Worm (Caenorhabditis elegans) whole organism, L1 larva: ENCODE data around the gene srh-39.

Experiments used
- C04F5.9 ChIP-seq: sonication (generic microtip); optimal IDR thresholded peaks from 2 replicates; lab custom pipeline; 2016; ENCODE audit warnings: missing genetic modification characterization, missing compliant biosample characterization
- C16A3.4 ChIP-seq: fragments of 150-350 bp; optimal IDR thresholded peaks from 2 replicates; lab custom pipeline; 2014; ENCODE audit warnings: missing biosample characterization, missing genetic modification characterization
- C34B4.2 ChIP-seq: sonication (generic microtip); optimal IDR thresholded peaks from 2 replicates; lab custom pipeline; 2017; ENCODE audit warnings: mild to moderate bottlenecking, missing genetic modification characterization, missing compliant biosample characterization
- Y116A8C.19 ChIP-seq: sonication (generic microtip); optimal IDR thresholded peaks from 2 replicates; lab custom pipeline; 2016; ENCODE audit warnings: missing compliant biosample characterization, missing genetic modification characterization, borderline replicate concordance
- aha-1 ChIP-seq: fragments of 150-350 bp; optimal IDR thresholded peaks from 2 replicates; lab custom pipeline; 2014; ENCODE audit warnings: missing biosample characterization, missing genetic modification characterization
- ama-1 ChIP-seq: fragments of 150-350 bp; optimal IDR thresholded peaks from 2 replicates; lab custom pipeline; 2014
- blmp-1 ChIP-seq: fragments of 150-350 bp; optimal IDR thresholded peaks from 2 replicates; lab custom pipeline; 2014; ENCODE audit warnings: missing biosample characterization, missing genetic modification characterization
- ceh-63 ChIP-seq: fragments of 200-800 bp; sonication (Bioruptor generic); optimal IDR thresholded peaks from 2 replicates; lab custom pipeline; 2018; ENCODE audit warnings: mild to moderate bottlenecking, missing genetic modification characterization, missing compliant biosample characterization
- ceh-8 ChIP-seq: fragments of 200-800 bp; sonication (Bioruptor generic); optimal IDR thresholded peaks from 2 replicates; lab custom pipeline; 2018; ENCODE audit warnings: mild to moderate bottlenecking, missing genetic modification characterization, moderate library complexity, missing compliant biosample characterization
- ceh-82 ChIP-seq, 3 experiments: fragments of 150-350 bp in 1 of 3; sonication (generic microtip) in 2 of 3; optimal IDR thresholded peaks; 2 replicates each; lab custom pipeline; 2014 to 2017; ENCODE audit warnings: missing biosample characterization in 3 of 3, missing genetic modification characterization in 3 of 3
- ces-1 ChIP-seq: fragments of 150-350 bp; optimal IDR thresholded peaks from 2 replicates; lab custom pipeline; 2014; ENCODE audit warnings: missing biosample characterization, missing genetic modification reagents, missing genetic modification characterization
- dpl-1 ChIP-seq, 3 experiments: fragments of 150-350 bp in 2 of 3; sonication (generic microtip) in 1 of 3; optimal IDR thresholded peaks; 2 replicates each; lab custom pipeline; 2014 to 2017; ENCODE audit warnings: missing biosample characterization in 3 of 3, missing genetic modification characterization in 3 of 3, missing genetic modification reagents in 3 of 3
- efl-3 ChIP-seq: fragments of 200-800 bp; sonication (Bioruptor generic); optimal IDR thresholded peaks from 2 replicates; lab custom pipeline; 2018; ENCODE audit warnings: mild to moderate bottlenecking, missing genetic modification characterization, missing compliant biosample characterization
- fkh-10 ChIP-seq: sonication (generic microtip); optimal IDR thresholded peaks from 2 replicates; lab custom pipeline; 2017; ENCODE audit warnings: missing biosample characterization, missing genetic modification reagents, missing genetic modification characterization
- fkh-8 ChIP-seq: sonication (generic microtip); optimal IDR thresholded peaks from 2 replicates; lab custom pipeline; 2016; ENCODE audit warnings: mild to moderate bottlenecking, missing genetic modification characterization, missing compliant biosample characterization
- fos-1 ChIP-seq: fragments of 150-350 bp; optimal IDR thresholded peaks from 2 replicates; lab custom pipeline; 2014; ENCODE audit warnings: missing biosample characterization, missing genetic modification characterization
- hlh-17 ChIP-seq: fragments of 200-800 bp; sonication (Bioruptor generic); optimal IDR thresholded peaks from 2 replicates; lab custom pipeline; 2018; ENCODE audit warnings: missing genetic modification characterization, mild to moderate bottlenecking, missing compliant biosample characterization, moderate library complexity, borderline replicate concordance
- hlh-4 ChIP-seq: sonication (generic microtip); optimal IDR thresholded peaks from 2 replicates; lab custom pipeline; 2016; ENCODE audit warnings: mild to moderate bottlenecking, missing genetic modification characterization, missing compliant biosample characterization
- hpl-2 ChIP-seq: fragments of 150-350 bp; optimal IDR thresholded peaks from 2 replicates; lab custom pipeline; 2014; ENCODE audit warnings: missing biosample characterization, missing genetic modification reagents, missing genetic modification characterization
- irx-1 ChIP-seq: sonication (generic microtip); optimal IDR thresholded peaks from 2 replicates; lab custom pipeline; 2016; ENCODE audit warnings: missing genetic modification characterization, missing compliant biosample characterization
- isw-1 ChIP-seq: fragments of 200-800 bp; sonication (Bioruptor generic); IDR thresholded peaks from 2 replicates; pipeline ENCODE4 v1.3.6; 2022; ENCODE audit warnings: missing genetic modification characterization, missing compliant biosample characterization
- jun-1 ChIP-seq: fragments of 150-350 bp; optimal IDR thresholded peaks from 2 replicates; lab custom pipeline; 2014; ENCODE audit warnings: missing biosample characterization, missing genetic modification reagents, missing genetic modification characterization
- lin-14 ChIP-seq: fragments of 200-800 bp; sonication (Bioruptor generic); optimal IDR thresholded peaks from 2 replicates; lab custom pipeline; 2018; ENCODE audit warnings: mild to moderate bottlenecking, missing genetic modification characterization, moderate library complexity, missing compliant biosample characterization
- lin-15B ChIP-seq: fragments of 150-350 bp; sonication (generic microtip); optimal IDR thresholded peaks from 3 replicates; lab custom pipeline; 2014; ENCODE audit warnings: missing biosample characterization, missing genetic modification characterization
- lsy-2 ChIP-seq, 2 experiments: fragments of 150-350 bp; optimal IDR thresholded peaks; 2 replicates each; lab custom pipeline; 2014; ENCODE audit warnings: missing biosample characterization in 2 of 2, missing genetic modification characterization in 2 of 2
- mab-9 ChIP-seq: fragments of 200-800 bp; sonication (Bioruptor generic); IDR thresholded peaks from 2 replicates; pipeline ENCODE4 v1.3.6; 2022; ENCODE audit warnings: missing genetic modification reagents, missing genetic modification characterization, missing compliant biosample characterization
- nhr-11 ChIP-seq: fragments of 150-350 bp; optimal IDR thresholded peaks from 2 replicates; lab custom pipeline; 2014; ENCODE audit warnings: missing biosample characterization, missing genetic modification characterization
- nhr-12 ChIP-seq: sonication (generic microtip); optimal IDR thresholded peaks from 2 replicates; lab custom pipeline; 2017; ENCODE audit warnings: missing biosample characterization, missing genetic modification characterization
- nhr-19 ChIP-seq: fragments of 200-800 bp; sonication (Bioruptor generic); conservative IDR thresholded peaks from 2 replicates; pipeline ENCODE4 v1.3.6; 2022; ENCODE audit warnings: missing genetic modification characterization, missing compliant biosample characterization
- nhr-20 ChIP-seq: sonication (generic microtip); optimal IDR thresholded peaks from 2 replicates; lab custom pipeline; 2016; ENCODE audit warnings: mild to moderate bottlenecking, missing genetic modification characterization, missing compliant biosample characterization
- nhr-28 ChIP-seq: fragments of 150-350 bp; optimal IDR thresholded peaks from 2 replicates; lab custom pipeline; 2014; ENCODE audit warnings: missing biosample characterization, missing genetic modification characterization
- nhr-47 ChIP-seq: sonication (generic microtip); optimal IDR thresholded peaks from 2 replicates; lab custom pipeline; 2016; ENCODE audit warnings: mild to moderate bottlenecking, missing genetic modification characterization, moderate library complexity, missing compliant biosample characterization
- nhr-71 ChIP-seq: sonication (generic microtip); optimal IDR thresholded peaks from 2 replicates; lab custom pipeline; 2016; ENCODE audit warnings: mild to moderate bottlenecking, missing genetic modification characterization, moderate library complexity, missing compliant biosample characterization
- nhr-77 ChIP-seq: fragments of 150-350 bp; optimal IDR thresholded peaks from 2 replicates; lab custom pipeline; 2014; ENCODE audit warnings: missing biosample characterization, missing genetic modification characterization
- nhr-90 ChIP-seq: sonication (generic microtip); optimal IDR thresholded peaks from 2 replicates; lab custom pipeline; 2016; ENCODE audit warnings: mild to moderate bottlenecking, missing genetic modification characterization, missing compliant biosample characterization; ENCODE audit not compliant: poor library complexity
- pqm-1 ChIP-seq: sonication (generic microtip); optimal IDR thresholded peaks from 3 replicates; lab custom pipeline; 2017; ENCODE audit warnings: missing biosample characterization, missing genetic modification characterization
- rnt-1 ChIP-seq: sonication (generic microtip); optimal IDR thresholded peaks from 2 replicates; lab custom pipeline; 2016; ENCODE audit warnings: mild to moderate bottlenecking, missing genetic modification characterization, moderate library complexity, missing compliant biosample characterization
- skn-1 ChIP-seq: fragments of 150-350 bp; optimal IDR thresholded peaks from 2 replicates; lab custom pipeline; 2014; ENCODE audit warnings: missing biosample characterization, missing genetic modification characterization
- sptf-1 ChIP-seq: fragments of 150-350 bp; optimal IDR thresholded peaks from 2 replicates; lab custom pipeline; 2014; ENCODE audit warnings: missing biosample characterization, missing genetic modification characterization
- sup-37 ChIP-seq: fragments of 200-800 bp; sonication (Bioruptor generic); optimal IDR thresholded peaks from 2 replicates; lab custom pipeline; 2018; ENCODE audit warnings: mild to moderate bottlenecking, missing genetic modification characterization, missing compliant biosample characterization
- swsn-7 ChIP-seq: sonication (generic microtip); optimal IDR thresholded peaks from 2 replicates; lab custom pipeline; 2016; ENCODE audit warnings: missing genetic modification characterization, missing compliant biosample characterization
- tbx-2 ChIP-seq: sonication (generic microtip); optimal IDR thresholded peaks from 2 replicates; lab custom pipeline; 2016; ENCODE audit warnings: missing genetic modification characterization, missing compliant biosample characterization
- tlp-1 ChIP-seq: fragments of 150-350 bp; optimal IDR thresholded peaks from 2 replicates; lab custom pipeline; 2014; ENCODE audit warnings: missing biosample characterization, missing genetic modification characterization
- unc-130 ChIP-seq: fragments of 150-350 bp; optimal IDR thresholded peaks from 2 replicates; lab custom pipeline; 2017; ENCODE audit warnings: missing biosample characterization, missing genetic modification characterization, inconsistent platforms
- unc-30 ChIP-seq: sonication (generic microtip); optimal IDR thresholded peaks from 2 replicates; lab custom pipeline; 2017; ENCODE audit warnings: missing biosample characterization, missing genetic modification characterization
- unc-62 ChIP-seq: fragments of 150-350 bp; optimal IDR thresholded peaks from 2 replicates; lab custom pipeline; 2014; ENCODE audit warnings: missing biosample characterization, missing genetic modification reagents, missing genetic modification characterization
- unc-86 ChIP-seq: sonication (generic microtip); optimal IDR thresholded peaks from 2 replicates; lab custom pipeline; 2016; ENCODE audit warnings: missing genetic modification characterization, missing compliant biosample characterization
- unc-98 ChIP-seq: fragments of 200-800 bp; sonication (Bioruptor generic); IDR thresholded peaks from 2 replicates; pipeline ENCODE4 v1.3.6; 2022; ENCODE audit warnings: missing genetic modification characterization, missing compliant biosample characterization
- vab-15 ChIP-seq: sonication (generic microtip); optimal IDR thresholded peaks from 2 replicates; lab custom pipeline; 2017; ENCODE audit warnings: missing genotype, mild to moderate bottlenecking, missing genetic modification characterization, missing compliant biosample characterization
- xbp-1 ChIP-seq: sonication (generic microtip); optimal IDR thresholded peaks from 2 replicates; lab custom pipeline; 2016; ENCODE audit warnings: missing genetic modification characterization, missing compliant biosample characterization
- zag-1 ChIP-seq: fragments of 150-350 bp; optimal IDR thresholded peaks from 2 replicates; lab custom pipeline; 2014; ENCODE audit warnings: missing biosample characterization, missing genetic modification characterization
- zip-4 ChIP-seq: fragments of 200-800 bp; sonication (Bioruptor generic); optimal IDR thresholded peaks from 2 replicates; lab custom pipeline; 2018; ENCODE audit warnings: mild to moderate bottlenecking, missing genetic modification characterization, moderate library complexity, missing compliant biosample characterization
- ztf-11 ChIP-seq, 2 experiments: sonication (generic microtip); optimal IDR thresholded peaks; 2 replicates each; lab custom pipeline; 2016 to 2017; ENCODE audit warnings: missing genetic modification characterization in 2 of 2, missing biosample characterization in 1 of 2, missing compliant biosample characterization in 1 of 2
- ztf-4 ChIP-seq: fragments of 150-350 bp; optimal IDR thresholded peaks from 2 replicates; lab custom pipeline; 2014; ENCODE audit warnings: missing biosample characterization, missing genetic modification characterization

srh-39 gene

DNA sequence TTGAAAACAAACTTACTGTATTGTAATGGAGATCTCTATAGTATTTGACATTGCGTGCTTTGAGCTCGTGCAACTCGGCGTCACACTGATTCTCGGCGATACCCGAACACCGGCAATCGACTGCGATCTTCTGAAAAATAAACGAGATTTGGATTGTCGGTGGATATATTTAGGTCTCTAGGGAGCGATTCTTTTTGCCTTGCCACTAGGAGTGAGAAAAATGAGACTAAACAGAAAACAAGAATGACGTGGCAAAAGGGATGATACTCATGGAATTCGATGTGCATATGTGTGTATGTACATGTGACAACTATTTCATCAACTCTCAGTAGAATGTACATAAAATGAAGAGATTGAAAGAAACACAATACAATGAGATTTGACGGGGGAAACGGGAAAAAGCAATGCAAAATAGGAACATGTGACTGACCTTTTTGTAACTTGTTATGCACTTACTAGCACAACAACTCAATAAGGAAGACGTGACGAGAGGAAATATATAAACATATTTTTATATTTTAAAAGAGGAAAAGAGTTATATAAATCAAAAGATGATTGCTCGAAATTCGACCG is 50.7 kb downstream of the srh-39 start:
- TF ChIP-seq nhr-28 (tag; lab: Kevin White, UChicago): no peak
- no peak for TF ChIP-seq hlh-4 (tag; lab: Kevin White, UChicago)
- no peak for TF ChIP-seq vab-15 (tag; lab: Kevin White, UChicago)
- no peak for TF ChIP-seq nhr-12
- TF ChIP-seq tlp-1 (tag; lab: Kevin White, UChicago): no peak
- peak; percentile 23 for TF ChIP-seq nhr-47 (tag; lab: Kevin White, UChicago)
- TF ChIP-seq xbp-1 (tag; lab: Kevin White, UChicago): no peak
- TF ChIP-seq nhr-11 (tag; lab: Kevin White, UChicago): no peak
- TF ChIP-seq hpl-2: no peak
- TF ChIP-seq swsn-7 (tag; lab: Kevin White, UChicago): no peak
- no peak for TF ChIP-seq Y116A8C.19 (tag; lab: Kevin White, UChicago)
- no peak for TF ChIP-seq ceh-82 (tag; optimal IDR thresholded peaks at IDR 0.05; lab: Kevin White, UChicago)
- TF ChIP-seq unc-30 (tag; lab: Kevin White, UChicago): no peak
- no peak for TF ChIP-seq nhr-19 (GFP tag; lab: Robert Waterston, UW)
- peak; percentile 95 for TF ChIP-seq fkh-10 (GFP tag; lab: Kevin White, UChicago)
- no peak for TF ChIP-seq hlh-17 (GFP tag; lab: Kevin White, UChicago)
- no peak for TF ChIP-seq ztf-4
- TF ChIP-seq unc-86 (tag; lab: Kevin White, UChicago): peak; percentile 20
- TF ChIP-seq unc-98 (GFP tag; lab: Robert Waterston, UW): no peak
- no peak for TF ChIP-seq jun-1
- TF ChIP-seq skn-1 (tag; lab: Kevin White, UChicago): no peak
- TF ChIP-seq C34B4.2 (tag; lab: Kevin White, UChicago): no peak
- TF ChIP-seq sup-37 (GFP tag; lab: Kevin White, UChicago): no peak
- TF ChIP-seq unc-62: no peak
- TF ChIP-seq nhr-71: peak; percentile 49
- no peak for TF ChIP-seq sptf-1
- TF ChIP-seq dpl-1 (GFP tag; optimal IDR thresholded peaks at IDR 0.05; lab: Kevin White, UChicago): no peak
- no peak for TF ChIP-seq ztf-11 (tag; optimal IDR thresholded peaks at IDR 0.05; lab: Kevin White, UChicago)
- TF ChIP-seq lin-15B (tag; lab: Kevin White, UChicago): no peak
- no peak for TF ChIP-seq isw-1 (GFP tag; lab: Robert Waterston, UW)
- peak; percentile 39 for TF ChIP-seq ces-1 (GFP tag; lab: Kevin White, UChicago)
- TF ChIP-seq lin-14: peak; percentile 86
- no peak for TF ChIP-seq unc-130 (tag; lab: Kevin White, UChicago)
- no peak for TF ChIP-seq tbx-2
- TF ChIP-seq zag-1 (tag; lab: Kevin White, UChicago): no peak
- TF ChIP-seq mab-9: no peak
- no peak for TF ChIP-seq efl-3 (GFP tag; lab: Kevin White, UChicago)
- no peak for TF ChIP-seq blmp-1 (tag; lab: Kevin White, UChicago)
- no peak for TF ChIP-seq aha-1 (tag; lab: Kevin White, UChicago)
- TF ChIP-seq ceh-63: no peak
- TF ChIP-seq zip-4 (GFP tag; lab: Kevin White, UChicago): no peak
- TF ChIP-seq nhr-20 (tag; lab: Kevin White, UChicago): no peak
- no peak for TF ChIP-seq nhr-77 (tag; lab: Kevin White, UChicago)
- TF ChIP-seq irx-1 (tag; lab: Kevin White, UChicago): peak; percentile 25
- peak; percentile 29 to 43 for TF ChIP-seq lsy-2 (tag; optimal IDR thresholded peaks at IDR 0.05; lab: Kevin White, UChicago)
- TF ChIP-seq nhr-90 (tag; lab: Kevin White, UChicago): no peak
- TF ChIP-seq rnt-1 (tag; lab: Kevin White, UChicago): no peak
- no peak for TF ChIP-seq pqm-1 (tag; lab: Kevin White, UChicago)
- TF ChIP-seq C16A3.4 (tag; lab: Kevin White, UChicago): no peak
- TF ChIP-seq C04F5.9 (tag; lab: Kevin White, UChicago): no peak
- TF ChIP-seq ceh-8: peak; percentile 42
- no peak for TF ChIP-seq fkh-8 (tag; lab: Kevin White, UChicago)
- no peak for TF ChIP-seq fos-1 (tag; lab: Kevin White, UChicago)
- no peak for TF ChIP-seq ama-1 (lab: Kevin White, UChicago)
